Worm (Caenorhabditis elegans): ENCODE measurements around the gene str-2.

DNA sequence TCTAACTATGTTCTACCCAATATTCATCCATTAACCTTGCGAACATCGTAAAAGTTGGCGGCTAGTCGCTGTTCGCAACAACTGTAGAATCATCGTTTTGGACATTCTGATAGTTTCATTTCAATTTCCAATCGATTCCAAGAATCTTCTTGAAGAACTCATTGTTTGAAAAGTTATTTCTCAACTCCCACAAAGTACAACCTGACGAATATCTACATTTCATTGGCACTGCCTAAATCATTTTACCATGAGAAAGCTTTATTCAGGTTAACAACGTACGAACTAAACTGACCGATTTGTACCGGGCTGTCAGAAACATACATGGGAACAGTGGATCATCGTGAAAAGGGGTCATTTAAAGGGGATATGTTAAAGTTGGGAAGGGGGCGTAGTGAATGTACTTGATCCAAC, 37.3 kb downstream of the str-2 start, which contains the start of gene F46B6.6:
- no peak for TF ChIP-seq nhr-28 (tag; optimal IDR thresholded peaks at IDR 0.05)
- no peak for TF ChIP-seq ces-1 (GFP tag; optimal IDR thresholded peaks at IDR 0.05)
- no peak for TF ChIP-seq lsy-2 (tag; optimal IDR thresholded peaks at IDR 0.05)
- no peak for TF ChIP-seq pha-4 (tag; optimal IDR thresholded peaks at IDR 0.05)
- no peak for TF ChIP-seq mep-1 (tag; optimal IDR thresholded peaks at IDR 0.05)
- no peak for TF ChIP-seq unc-62 (GFP tag; optimal IDR thresholded peaks at IDR 0.05)
- no peak for TF ChIP-seq ztf-11 (tag; optimal IDR thresholded peaks at IDR 0.05)
- no peak for TF ChIP-seq nhr-12 (tag; optimal IDR thresholded peaks at IDR 0.05)
- no peak for TF ChIP-seq mab-5 (tag; optimal IDR thresholded peaks at IDR 0.05)
- TF ChIP-seq elt-1 (tag; optimal IDR thresholded peaks at IDR 0.05; ENCODE audit: borderline replicate concordance, insufficient read depth) = no peak
